Fruit fly (Drosophila melanogaster): ENCODE results near the gene CHMP2B.

Gene CHMP2B

DNA sequence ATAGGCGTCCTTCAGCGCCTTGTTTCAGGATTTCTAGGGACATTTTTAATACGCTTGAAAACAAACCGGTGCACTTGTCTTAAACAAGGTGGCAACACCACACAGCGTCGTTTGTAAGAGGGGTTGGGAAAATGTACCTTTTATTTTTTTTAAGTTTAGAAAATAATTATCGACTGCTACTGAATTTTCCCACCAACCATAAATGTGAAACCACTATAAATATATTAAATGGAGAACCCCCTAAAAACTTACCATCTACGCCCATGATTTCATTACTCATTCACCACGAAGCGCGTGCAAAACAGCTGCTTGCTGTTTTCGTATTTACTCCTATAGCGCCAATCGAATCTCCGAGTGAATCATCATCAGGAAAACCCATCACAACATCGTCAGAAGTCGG, at the start of gene CHMP2B, which contains the start of gene Tcs5 (continued):
- TF ChIP-seq cato (GFP tag; optimal IDR thresholded peaks at IDR 0.05; ENCODE audit: borderline replicate concordance) (peak; percentile 100), fu2 (GFP tag; optimal IDR thresholded peaks at IDR 0.05) (peak; percentile 100), Elba2 (GFP tag; optimal IDR thresholded peaks at IDR 0.05) (peak; percentile 99), CG6791 (GFP tag; IDR thresholded peaks at IDR 0.05; ENCODE audit: partially characterized antibody) (peak; percentile 51; the same call in 1 of the 3 replicates), Antp (GFP tag; optimal IDR thresholded peaks at IDR 0.05) (peak; percentile 99), D19A (tag; optimal IDR thresholded peaks at IDR 0.05) (peak; percentile 97), CG3281 (GFP tag; optimal IDR thresholded peaks at IDR 0.05) (peak; percentile 99), CG8359 (GFP tag; optimal IDR thresholded peaks at IDR 0.05; ENCODE audit: borderline replicate concordance) (peak; percentile 96), crp (GFP tag; optimal IDR thresholded peaks at IDR 0.05) (peak; percentile 95 to 96), bigmax (GFP tag; optimal IDR thresholded peaks at IDR 0.05) (peak; percentile 88), Ets97D (GFP tag; optimal IDR thresholded peaks at IDR 0.05) (peak; percentile 85), HmgD (GFP tag; optimal IDR thresholded peaks at IDR 0.05) (peak; percentile 99), gcm2 (GFP tag; optimal IDR thresholded peaks at IDR 0.05) (peak; percentile 99), CG7357 (GFP tag; IDR thresholded peaks at IDR 0.05) (peak; percentile 100), p53 (GFP tag; optimal IDR thresholded peaks at IDR 0.05) (peak; percentile 98), ro (GFP tag; IDR thresholded peaks at IDR 0.05) (peak; percentile 100), jigr1 (GFP tag; IDR thresholded peaks at IDR 0.05) (peak; percentile 100), CG11723 (GFP tag; optimal IDR thresholded peaks at IDR 0.05) (peak; percentile 100), Bdp1 (GFP tag; optimal IDR thresholded peaks at IDR 0.05) (peak; percentile 96), CG6254 (GFP tag; optimal IDR thresholded peaks at IDR 0.05) (peak; percentile 97), CG15601 (tag; optimal IDR thresholded peaks at IDR 0.05) (peak; percentile 99), sim (GFP tag; IDR thresholded peaks at IDR 0.05) (peak; percentile 100), C15 (GFP tag; IDR thresholded peaks at IDR 0.05) (peak; percentile 100), zen2 (GFP tag; IDR thresholded peaks at IDR 0.05; ENCODE audit: partially characterized antibody) (no peak), CG2120 (GFP tag; optimal IDR thresholded peaks at IDR 0.05) (peak; percentile 100), CG13624 (GFP tag; optimal IDR thresholded peaks at IDR 0.05) (peak; percentile 100), CG9437 (GFP tag; optimal IDR thresholded peaks at IDR 0.05) (peak; percentile 96), D19B (GFP tag; optimal IDR thresholded peaks at IDR 0.05) (peak; percentile 98), amos (GFP tag; IDR thresholded peaks at IDR 0.05; ENCODE audit: partially characterized antibody) (no peak; the same call in 1 of the 2 replicates), CG7271 (tag; optimal IDR thresholded peaks at IDR 0.05) (peak; percentile 100), maf-S (GFP tag; optimal IDR thresholded peaks at IDR 0.05) (peak; percentile 100), CG10654 (GFP tag; optimal IDR thresholded peaks at IDR 0.05) (peak; percentile 100), zfh1 (GFP tag; IDR thresholded peaks at IDR 0.05) (peak; percentile 100), CG1233 (GFP tag; optimal IDR thresholded peaks at IDR 0.05) (peak; percentile 100), CG34376 (GFP tag; optimal IDR thresholded peaks at IDR 0.05) (peak; percentile 99), CG10321 (GFP tag; IDR thresholded peaks at IDR 0.05) (peak; percentile 91), ab (GFP tag; optimal IDR thresholded peaks at IDR 0.05) (peak; percentile 99), hbn (GFP tag; IDR thresholded peaks at IDR 0.05; ENCODE audit: partially characterized antibody) (no peak), CG6654 (GFP tag; optimal IDR thresholded peaks at IDR 0.05) (peak; percentile 96), CG4854 (GFP tag; optimal IDR thresholded peaks at IDR 0.05) (peak; percentile 100), CG1792 (GFP tag; optimal IDR thresholded peaks at IDR 0.05) (peak; percentile 98), HLHmδ (GFP tag; optimal IDR thresholded peaks at IDR 0.05) (no peak), CG30431 (GFP tag; optimal IDR thresholded peaks at IDR 0.05) (peak; percentile 100), CG4282 (GFP tag; optimal IDR thresholded peaks at IDR 0.05) (peak; percentile 99), CG3847 (GFP tag; IDR thresholded peaks at IDR 0.05) (peak; percentile 100), CG7556 (GFP tag; optimal IDR thresholded peaks at IDR 0.05) (peak; percentile 99), psq (GFP tag; optimal IDR thresholded peaks at IDR 0.05) (peak; percentile 98), CG42726 (GFP tag; IDR thresholded peaks at IDR 0.05; ENCODE audit: partially characterized antibody) (peak; percentile 44; the same call in 1 of the 2 replicates), phol (tag; optimal IDR thresholded peaks at IDR 0.05) (peak; percentile 100), Dip2 (GFP tag; IDR thresholded peaks at IDR 0.05) (peak; percentile 85)

Measured in whole organism, embryonic.